Worm (Caenorhabditis elegans): ENCODE results near the gene clec-141.

DNA sequence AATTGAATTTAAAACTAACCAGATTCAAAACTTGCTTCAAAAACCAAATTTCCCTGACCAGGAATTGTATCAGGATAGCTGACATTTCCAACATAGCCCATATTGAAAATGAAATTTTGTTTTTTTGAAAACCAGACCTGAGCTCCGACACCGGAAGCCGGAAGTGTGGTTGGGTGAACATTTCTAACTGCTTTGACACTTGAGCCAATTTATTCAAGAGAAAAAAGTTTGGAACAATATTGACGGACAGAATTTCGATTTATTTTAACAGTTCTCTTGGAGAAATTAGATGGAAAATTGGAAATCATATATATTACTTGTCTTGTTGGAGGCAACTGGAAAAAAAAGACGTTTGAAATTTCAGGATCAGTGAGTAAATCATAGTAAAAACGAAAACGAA, 20.2 kb downstream of the clec-141 start, which contains the start of gene ccpp-6:
- TF ChIP-seq egl-27 (tag; optimal IDR thresholded peaks at IDR 0.05) (no peak), snpc-4 (tag; optimal IDR thresholded peaks at IDR 0.05) (no peak), nhr-11 (tag; optimal IDR thresholded peaks at IDR 0.05) (no peak)

All from whole organism, L1 larva.